Worm (Caenorhabditis elegans): ENCODE measurements around the gene cyp-33C3.

cyp-33C3 gene

ce11 chrV:2215352-2215751 lies 27.2 kb upstream of the cyp-33C3 start, which contains the start of gene nstp-8:
Gene nstp-8 (plus strand): TSS chrV:2215652.
- TF ChIP-seq ref-1 (GFP tag; conservative IDR thresholded peaks at IDR 0.05) (no peak), tab-1 (GFP tag; IDR thresholded peaks at IDR 0.05) (no peak), T22C8.4 (GFP tag; IDR thresholded peaks at IDR 0.05) (no peak), med-1 (GFP tag; optimal IDR thresholded peaks at IDR 0.05; ENCODE audit: insufficient read depth) (no peak), ztf-29 (GFP tag; IDR thresholded peaks at IDR 0.05) (no peak), cog-1 (tag; optimal IDR thresholded peaks at IDR 0.05) (no peak)

ce11 chrV:2216927-2217326 lies 25.7 kb upstream of the cyp-33C3 start:
- TF ChIP-seq flt-1 (GFP tag; IDR thresholded peaks at IDR 0.05) (no peak), med-1 (GFP tag; optimal IDR thresholded peaks at IDR 0.05; ENCODE audit: insufficient read depth) (no peak), T22C8.4 (GFP tag; IDR thresholded peaks at IDR 0.05) (no peak), tab-1 (GFP tag; IDR thresholded peaks at IDR 0.05) (no peak), ref-1 (GFP tag; conservative IDR thresholded peaks at IDR 0.05) (no peak), ztf-29 (GFP tag; IDR thresholded peaks at IDR 0.05) (no peak), ztf-23 (GFP tag; IDR thresholded peaks at IDR 0.05) (no peak), klf-2 (GFP tag; conservative IDR thresholded peaks at IDR 0.05) (no peak), cog-1 (tag; optimal IDR thresholded peaks at IDR 0.05) (no peak)

DNA sequence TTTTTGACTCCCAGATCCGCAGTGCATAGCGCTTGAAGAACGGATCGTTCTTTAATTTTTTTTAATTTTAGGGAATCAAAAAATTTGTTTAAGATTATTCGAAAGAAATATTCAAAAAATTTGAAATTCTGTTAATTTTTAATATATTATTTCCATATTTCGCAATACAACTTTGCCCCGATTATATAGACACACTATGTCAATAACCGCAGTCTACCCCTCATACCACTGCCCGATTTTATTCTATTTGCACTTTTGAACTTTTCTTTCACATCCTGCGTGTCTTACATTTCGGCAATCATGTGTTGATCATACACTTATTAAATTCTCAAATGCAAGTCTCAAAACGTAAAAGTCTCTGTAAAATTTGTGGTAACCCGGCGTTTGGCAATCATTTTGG lies 23.8 kb upstream of the cyp-33C3 start, which contains the start of gene nhr-56:
Gene nhr-56, plus strand, starts transcription at position 202 of the 400 bp plus-strand sequence.
- TF ChIP-seq flt-1 (GFP tag; IDR thresholded peaks at IDR 0.05) = no peak

ce11 chrV:2221764-2222163 lies 20.8 kb upstream of the cyp-33C3 start, which contains the start of gene nhr-128:
Gene nhr-128 (plus strand): TSS chrV:2222064.
- TF ChIP-seq cog-1 (tag; optimal IDR thresholded peaks at IDR 0.05) = no peak
- TF ChIP-seq T22C8.4 (GFP tag; IDR thresholded peaks at IDR 0.05) = no peak
- TF ChIP-seq ztf-23 (GFP tag; IDR thresholded peaks at IDR 0.05) = no peak
- no peak for TF ChIP-seq flt-1 (GFP tag; IDR thresholded peaks at IDR 0.05)
- no peak for TF ChIP-seq ztf-29 (GFP tag; IDR thresholded peaks at IDR 0.05)
- TF ChIP-seq ref-1 (GFP tag; conservative IDR thresholded peaks at IDR 0.05) = no peak
- TF ChIP-seq tab-1 (GFP tag; IDR thresholded peaks at IDR 0.05) = no peak
- no peak for TF ChIP-seq med-1 (GFP tag; optimal IDR thresholded peaks at IDR 0.05; ENCODE audit: insufficient read depth)
- TF ChIP-seq klf-2 (GFP tag; conservative IDR thresholded peaks at IDR 0.05) = no peak

DNA sequence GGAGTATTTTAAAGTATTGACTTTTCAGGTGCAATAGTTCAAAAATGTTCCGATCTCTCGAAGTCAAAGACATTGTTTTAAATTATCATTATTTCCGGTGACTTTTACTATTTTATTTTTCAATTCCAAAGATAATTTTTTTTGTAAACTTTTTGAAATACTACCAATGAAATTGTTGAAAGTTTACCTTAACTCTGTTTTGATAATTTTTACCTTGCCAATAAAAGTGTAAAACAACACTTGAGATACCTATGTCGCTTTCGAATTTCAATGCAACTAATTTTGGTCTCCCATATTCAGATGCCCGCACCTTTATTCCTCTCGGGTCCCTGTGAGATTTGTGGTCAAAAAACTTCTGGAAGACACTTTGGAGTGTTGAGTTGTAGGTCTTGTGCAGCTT lies 17.4 kb upstream of the cyp-33C3 start, which contains the start of gene nhr-103:
Gene nhr-103, plus strand, starts transcription at position 301 of the 400 bp plus-strand sequence.
- TF ChIP-seq ztf-23 (GFP tag; IDR thresholded peaks at IDR 0.05) = no peak
- no peak for TF ChIP-seq med-1 (GFP tag; optimal IDR thresholded peaks at IDR 0.05; ENCODE audit: insufficient read depth)
- no peak for TF ChIP-seq cog-1 (tag; optimal IDR thresholded peaks at IDR 0.05)
- TF ChIP-seq ztf-29 (GFP tag; IDR thresholded peaks at IDR 0.05) = no peak

DNA sequence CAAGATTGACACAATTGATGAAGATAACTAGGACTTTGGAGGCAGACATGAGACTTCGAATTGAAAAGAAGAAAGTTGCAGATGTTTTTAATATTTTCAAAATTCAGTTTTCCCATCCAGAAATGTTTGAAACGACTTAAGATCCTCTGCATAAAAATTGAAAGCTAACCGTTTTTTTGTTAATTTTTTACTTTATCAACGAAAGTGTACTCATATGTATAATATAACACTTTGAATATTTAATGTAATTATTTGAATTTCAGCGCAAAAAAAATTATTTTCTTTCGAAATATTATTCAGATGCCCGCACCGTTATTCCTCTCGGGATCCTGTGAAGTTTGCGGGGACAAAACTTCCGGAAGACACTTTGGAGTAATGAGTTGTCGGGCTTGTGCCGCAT lies 15.7 kb upstream of the cyp-33C3 start, which contains the start of gene nhr-18:
Gene nhr-18, plus strand, starts transcription at position 301 of the 400 bp plus-strand sequence.
- TF ChIP-seq T22C8.4 (GFP tag; IDR thresholded peaks at IDR 0.05) (no peak), ztf-23 (GFP tag; IDR thresholded peaks at IDR 0.05) (no peak), cog-1 (tag; optimal IDR thresholded peaks at IDR 0.05) (no peak), ztf-29 (GFP tag; IDR thresholded peaks at IDR 0.05) (no peak), med-1 (GFP tag; optimal IDR thresholded peaks at IDR 0.05; ENCODE audit: insufficient read depth) (no peak), flt-1 (GFP tag; IDR thresholded peaks at IDR 0.05) (no peak), klf-2 (GFP tag; conservative IDR thresholded peaks at IDR 0.05) (no peak), tab-1 (GFP tag; IDR thresholded peaks at IDR 0.05) (no peak), ref-1 (GFP tag; conservative IDR thresholded peaks at IDR 0.05) (no peak)

DNA sequence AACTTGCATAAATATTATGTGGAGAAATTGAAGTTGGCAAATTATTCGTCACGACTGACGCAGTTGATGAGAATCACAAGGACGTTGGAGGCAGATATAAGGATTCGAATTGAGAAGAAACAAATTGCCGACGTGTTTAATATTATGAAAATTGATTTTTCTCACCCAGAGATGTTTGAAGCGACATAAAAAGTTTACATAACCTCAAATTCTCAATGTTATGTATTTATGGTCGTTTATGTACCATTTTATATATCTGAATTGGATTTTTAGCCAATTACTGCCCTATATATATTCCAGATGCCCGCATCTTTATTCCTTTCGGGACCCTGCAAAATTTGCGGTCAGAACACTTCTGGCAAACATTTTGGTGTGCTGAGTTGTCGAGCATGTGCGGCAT lies 13.8 kb upstream of the cyp-33C3 start, which contains the start of gene nhr-126:
Gene nhr-126, plus strand, starts transcription at position 301 of the 400 bp plus-strand sequence.
- TF ChIP-seq med-1 (GFP tag; optimal IDR thresholded peaks at IDR 0.05; ENCODE audit: insufficient read depth) (no peak), flt-1 (GFP tag; IDR thresholded peaks at IDR 0.05) (no peak)

DNA sequence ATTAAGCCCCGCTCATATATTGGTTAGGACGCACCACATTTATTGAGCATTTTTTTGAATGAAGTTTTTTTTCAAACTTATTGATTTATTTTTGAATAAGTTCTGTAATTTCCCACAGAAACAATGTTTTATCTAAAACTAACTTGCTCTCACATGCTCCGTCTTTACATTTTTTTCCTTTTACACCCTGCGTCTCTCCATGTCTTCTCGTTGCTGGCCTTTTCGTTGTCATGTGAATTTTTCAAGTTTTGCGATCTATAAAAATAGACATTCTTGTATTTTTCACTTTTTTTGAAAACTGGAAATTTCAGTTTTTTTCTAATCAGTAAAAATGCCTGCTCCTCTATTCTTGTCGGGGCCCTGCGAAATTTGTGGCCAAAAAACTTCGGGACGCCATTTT lies 11.7 kb upstream of the cyp-33C3 start, which contains the start of gene nhr-134:
Gene nhr-134, plus strand, starts transcription at position 312 of the 400 bp plus-strand sequence.
- TF ChIP-seq ztf-29 (GFP tag; IDR thresholded peaks at IDR 0.05) (no peak), tab-1 (GFP tag; IDR thresholded peaks at IDR 0.05) (no peak), cog-1 (tag; optimal IDR thresholded peaks at IDR 0.05) (no peak)

DNA sequence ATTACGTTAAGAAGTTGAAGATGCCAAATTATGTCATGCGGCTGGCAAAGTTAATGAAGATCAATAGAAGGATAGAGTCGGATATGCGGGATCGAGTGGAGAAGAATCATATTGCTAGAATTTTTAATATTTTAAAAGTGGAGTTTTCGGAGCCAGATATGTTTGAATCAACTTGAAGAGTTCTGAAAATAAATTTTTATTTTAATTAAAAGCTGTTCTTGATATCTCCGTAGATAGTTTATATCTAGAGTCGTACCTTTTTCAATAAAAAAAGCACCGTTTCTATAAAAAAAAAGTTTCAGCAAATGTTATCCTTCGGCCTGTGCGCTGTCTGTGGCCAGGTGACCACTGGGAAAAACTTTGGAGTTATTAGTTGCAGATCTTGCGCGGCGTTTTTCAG lies 9.4 kb upstream of the cyp-33C3 start, which contains the start of gene nhr-96:
Gene nhr-96, plus strand, starts transcription at position 301 of the 400 bp plus-strand sequence.
- no peak for TF ChIP-seq T22C8.4 (GFP tag; IDR thresholded peaks at IDR 0.05)
- TF ChIP-seq ztf-29 (GFP tag; IDR thresholded peaks at IDR 0.05) = no peak
- TF ChIP-seq med-1 (GFP tag; optimal IDR thresholded peaks at IDR 0.05; ENCODE audit: insufficient read depth) = no peak
- TF ChIP-seq ref-1 (GFP tag; conservative IDR thresholded peaks at IDR 0.05) = no peak
- no peak for TF ChIP-seq cog-1 (tag; optimal IDR thresholded peaks at IDR 0.05)
- TF ChIP-seq tab-1 (GFP tag; IDR thresholded peaks at IDR 0.05) = no peak
- no peak for TF ChIP-seq ztf-23 (GFP tag; IDR thresholded peaks at IDR 0.05)
- TF ChIP-seq flt-1 (GFP tag; IDR thresholded peaks at IDR 0.05) = no peak
- TF ChIP-seq klf-2 (GFP tag; conservative IDR thresholded peaks at IDR 0.05) = no peak

ce11 chrV:2235848-2236247 lies 6.7 kb upstream of the cyp-33C3 start, which contains the start of gene cyp-33C4:
Gene cyp-33C4 (plus strand): TSS chrV:2236140.
- no peak for TF ChIP-seq med-1 (GFP tag; optimal IDR thresholded peaks at IDR 0.05; ENCODE audit: insufficient read depth)
- no peak for TF ChIP-seq cog-1 (tag; optimal IDR thresholded peaks at IDR 0.05)
- no peak for TF ChIP-seq tab-1 (GFP tag; IDR thresholded peaks at IDR 0.05)
- TF ChIP-seq T22C8.4 (GFP tag; IDR thresholded peaks at IDR 0.05) = no peak
- no peak for TF ChIP-seq ztf-23 (GFP tag; IDR thresholded peaks at IDR 0.05)
- TF ChIP-seq ref-1 (GFP tag; conservative IDR thresholded peaks at IDR 0.05) = no peak
- TF ChIP-seq flt-1 (GFP tag; IDR thresholded peaks at IDR 0.05) = no peak
- TF ChIP-seq ztf-29 (GFP tag; IDR thresholded peaks at IDR 0.05) = no peak
- TF ChIP-seq klf-2 (GFP tag; conservative IDR thresholded peaks at IDR 0.05) = no peak

All from whole organism, midembryonic.